Fruit fly (Drosophila melanogaster): Measurements from ENCODE around the gene CG32645.

The CG32645 gene

DNA sequence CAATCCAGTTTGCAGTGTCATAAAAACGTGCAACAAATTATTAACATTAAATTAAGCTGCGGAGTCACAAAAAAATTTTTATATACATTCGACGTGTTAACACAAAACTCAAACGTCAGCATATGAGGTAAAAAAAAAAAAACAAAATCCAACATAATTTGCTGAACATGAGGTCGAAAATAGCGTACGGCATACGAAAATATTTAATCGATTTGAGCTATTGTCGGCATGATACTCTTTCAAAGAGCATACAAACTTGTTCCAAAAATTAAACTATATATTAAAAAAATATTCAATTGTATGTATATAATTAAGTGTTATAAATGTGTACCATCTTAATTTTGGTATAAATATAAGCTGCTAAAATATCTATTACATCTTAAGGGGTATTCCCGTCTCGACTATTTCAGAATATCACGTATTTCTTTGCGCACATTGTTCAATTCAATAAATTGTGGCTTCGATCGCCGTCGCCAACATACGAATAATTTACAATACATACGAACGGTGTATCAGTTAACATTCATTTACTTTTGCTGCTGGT is 29.3 kb upstream of the CG32645 start:
- TF ChIP-seq ttk (optimal IDR thresholded peaks at IDR 0.05), result no peak
- no peak for TF ChIP-seq insv (optimal IDR thresholded peaks at IDR 0.05)
- TF ChIP-seq Myc (optimal IDR thresholded peaks at IDR 0.05), result no peak
- no peak for TF ChIP-seq psq (optimal IDR thresholded peaks at IDR 0.05)
- TF ChIP-seq Sin3A (optimal IDR thresholded peaks at IDR 0.05), result no peak
- no peak for TF ChIP-seq h (optimal IDR thresholded peaks at IDR 0.05)

dm6 chrX:13111832-13112231 is 27.2 kb upstream of the CG32645 start:
- TF ChIP-seq insv (optimal IDR thresholded peaks at IDR 0.05) (no peak), psq (optimal IDR thresholded peaks at IDR 0.05) (no peak), Myc (optimal IDR thresholded peaks at IDR 0.05) (no peak), ttk (optimal IDR thresholded peaks at IDR 0.05) (no peak), h (optimal IDR thresholded peaks at IDR 0.05) (no peak), Sin3A (optimal IDR thresholded peaks at IDR 0.05) (no peak)

dm6 chrX:13112238-13112829 is 26.7 kb upstream of the CG32645 start, which contains the start of gene Chpf:
Gene Chpf, minus strand, starts transcription at chrX:13112462.
- TF ChIP-seq ttk (optimal IDR thresholded peaks at IDR 0.05), result no peak
- TF ChIP-seq h (optimal IDR thresholded peaks at IDR 0.05), result no peak
- TF ChIP-seq psq (optimal IDR thresholded peaks at IDR 0.05), result no peak
- no peak for TF ChIP-seq Sin3A (optimal IDR thresholded peaks at IDR 0.05)
- no peak for TF ChIP-seq Myc (optimal IDR thresholded peaks at IDR 0.05)

- TF ChIP-seq insv (optimal IDR thresholded peaks at IDR 0.05) (no peak), Sin3A (optimal IDR thresholded peaks at IDR 0.05) (no peak), ttk (optimal IDR thresholded peaks at IDR 0.05) (no peak), Myc (optimal IDR thresholded peaks at IDR 0.05) (no peak), psq (optimal IDR thresholded peaks at IDR 0.05) (no peak), h (optimal IDR thresholded peaks at IDR 0.05) (no peak)
Observed at dm6 chrX:13113863-13114407, 25.1 kb upstream of the CG32645 start.

DNA sequence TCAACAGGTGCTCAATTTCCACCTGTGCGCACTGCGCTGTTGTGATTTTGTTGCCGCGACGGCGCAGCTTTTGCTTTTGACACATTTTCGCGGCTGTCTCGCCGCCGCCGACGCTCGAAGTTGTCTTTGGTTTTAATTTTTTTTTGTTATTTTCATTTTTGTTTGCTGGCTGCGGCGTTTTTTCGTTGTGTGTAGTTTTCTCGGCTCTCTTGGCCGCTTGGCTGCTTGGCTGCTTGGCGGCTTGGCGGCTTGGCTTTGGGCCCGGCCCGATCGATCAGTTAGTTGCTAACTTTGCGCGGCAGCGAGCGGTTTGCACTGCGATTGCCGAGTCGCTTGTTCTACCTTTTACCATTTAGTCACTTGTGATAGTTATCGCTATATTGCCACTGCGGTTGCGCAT is 24.1 kb upstream of the CG32645 start, which contains the start of gene CG42237:
Gene CG42237, plus strand, starts transcription at position 271 of the 400 bp plus-strand sequence.
- TF ChIP-seq insv (optimal IDR thresholded peaks at IDR 0.05), result no peak
- no peak for TF ChIP-seq Myc (optimal IDR thresholded peaks at IDR 0.05)
- TF ChIP-seq ttk (optimal IDR thresholded peaks at IDR 0.05), result no peak
- no peak for TF ChIP-seq h (optimal IDR thresholded peaks at IDR 0.05)
- no peak for TF ChIP-seq psq (optimal IDR thresholded peaks at IDR 0.05)
- TF ChIP-seq Sin3A (optimal IDR thresholded peaks at IDR 0.05), result no peak

DNA sequence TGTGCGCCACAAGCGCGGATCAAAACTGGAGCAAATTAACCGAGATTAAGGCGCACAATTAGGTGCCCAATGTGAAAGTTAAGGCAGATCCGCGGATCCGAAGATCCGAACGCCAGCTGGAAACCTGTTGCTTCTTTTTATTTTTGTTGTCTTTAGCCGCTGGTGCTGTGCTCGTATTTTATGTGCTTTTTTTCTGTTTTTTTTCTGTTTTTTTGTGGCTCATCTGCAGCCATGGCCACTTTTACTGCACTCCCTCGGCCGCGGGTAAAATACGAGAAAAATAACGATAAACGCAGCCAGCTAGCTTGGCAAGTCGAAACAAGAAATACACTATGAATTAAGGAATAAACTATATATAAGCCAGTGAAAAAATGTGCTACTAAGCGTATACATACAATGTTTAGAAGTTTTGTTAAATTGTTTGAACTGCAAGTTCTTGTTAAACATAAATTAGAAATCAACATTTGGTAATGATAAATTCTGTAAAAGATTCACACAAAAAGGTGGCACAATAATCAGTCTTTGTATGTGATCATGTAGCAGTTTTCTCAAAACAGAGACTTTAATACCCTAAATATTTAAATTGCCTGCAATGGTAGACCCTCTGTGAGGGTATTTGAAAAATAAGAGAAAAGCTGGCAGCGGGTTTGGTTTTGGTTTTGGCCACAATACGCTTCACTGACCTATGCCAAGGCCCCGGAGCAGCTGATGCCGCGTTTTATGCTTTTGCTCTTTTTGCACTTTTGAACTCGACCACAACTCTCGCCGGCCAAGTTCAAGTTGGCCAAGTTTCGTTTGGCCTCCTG is 22.4 kb upstream of the CG32645 start:
- no peak for TF ChIP-seq insv (optimal IDR thresholded peaks at IDR 0.05)
- no peak for TF ChIP-seq h (optimal IDR thresholded peaks at IDR 0.05)
- TF ChIP-seq psq (optimal IDR thresholded peaks at IDR 0.05), result no peak
- TF ChIP-seq Sin3A (optimal IDR thresholded peaks at IDR 0.05), result no peak
- no peak for TF ChIP-seq ttk (optimal IDR thresholded peaks at IDR 0.05)
- TF ChIP-seq Myc (optimal IDR thresholded peaks at IDR 0.05), result no peak

dm6 chrX:13125559-13125958 is 13.4 kb upstream of the CG32645 start:
- TF ChIP-seq psq (optimal IDR thresholded peaks at IDR 0.05) (no peak), h (optimal IDR thresholded peaks at IDR 0.05) (no peak), Myc (optimal IDR thresholded peaks at IDR 0.05) (no peak), ttk (optimal IDR thresholded peaks at IDR 0.05) (no peak), Sin3A (optimal IDR thresholded peaks at IDR 0.05) (no peak), insv (optimal IDR thresholded peaks at IDR 0.05) (no peak)

DNA sequence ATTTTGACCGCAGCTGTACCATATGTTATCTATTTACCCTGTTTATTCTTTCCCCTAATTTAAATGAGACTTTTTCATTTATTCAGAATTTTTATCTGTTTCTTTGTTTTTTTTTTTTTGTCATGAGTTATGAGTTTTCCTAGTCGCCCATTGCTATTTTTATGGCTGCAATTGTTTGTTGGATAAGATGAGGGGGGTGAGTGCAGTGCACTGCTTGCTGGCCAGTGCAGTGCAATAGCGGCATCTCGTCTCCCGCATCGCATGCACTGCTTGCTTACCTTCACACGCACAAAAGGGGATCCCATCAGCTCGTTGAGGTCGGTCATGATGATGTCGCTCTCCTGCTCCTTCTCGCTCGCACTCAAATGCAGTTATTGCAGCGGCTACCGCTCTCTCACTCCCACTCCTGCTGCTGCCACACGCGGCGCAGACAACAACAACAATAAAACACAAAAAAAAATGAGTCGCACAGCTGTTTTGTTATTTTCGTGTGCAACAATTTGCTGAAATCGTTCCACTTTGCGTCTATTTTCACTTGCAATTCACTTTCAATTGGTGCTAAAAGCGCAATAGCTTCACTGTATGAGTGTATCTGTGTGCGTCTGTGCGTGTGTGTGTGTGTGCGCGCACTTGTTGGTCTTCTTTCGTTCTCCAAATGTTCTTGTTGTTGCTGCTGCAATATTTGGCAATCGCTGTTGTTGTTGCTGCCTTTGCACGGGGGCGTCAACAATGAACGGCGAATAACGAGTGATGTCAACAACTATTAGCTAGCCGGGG is 10.8 kb upstream of the CG32645 start:
- no peak for TF ChIP-seq insv (optimal IDR thresholded peaks at IDR 0.05)
- no peak for TF ChIP-seq psq (optimal IDR thresholded peaks at IDR 0.05)
- no peak for TF ChIP-seq ttk (optimal IDR thresholded peaks at IDR 0.05)
- TF ChIP-seq Myc (optimal IDR thresholded peaks at IDR 0.05), result no peak
- TF ChIP-seq Sin3A (optimal IDR thresholded peaks at IDR 0.05), result no peak
- no peak for TF ChIP-seq h (optimal IDR thresholded peaks at IDR 0.05)

DNA sequence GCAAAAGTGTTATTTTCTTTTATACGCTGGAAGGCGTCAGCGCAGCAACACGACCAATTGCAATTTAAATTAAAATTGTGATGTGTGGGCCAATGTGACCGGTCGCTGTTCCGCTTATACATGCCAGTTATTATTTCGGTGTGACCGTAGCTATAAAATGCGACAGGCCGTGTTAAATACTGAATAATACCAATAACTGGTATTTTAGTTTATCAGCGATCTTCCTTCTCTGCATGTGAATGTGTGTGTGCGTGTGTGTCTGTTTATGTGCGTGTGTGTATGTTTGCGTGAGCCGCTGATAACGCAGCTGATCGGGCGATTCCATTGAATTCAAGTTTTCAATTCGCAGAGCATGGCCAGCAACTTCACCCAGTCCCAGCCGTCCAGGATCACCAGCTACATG is 10.2 kb upstream of the CG32645 start, which contains the start of the genes CG32638, CG15717 and MFS10:
Gene CG32638, minus strand, starts transcription at position 45 of the 403 bp plus-strand sequence.
Gene CG15717, plus strand, starts transcription at position 203 of the 403 bp plus-strand sequence.
Gene MFS10, plus strand, starts transcription at position 269 of the 403 bp plus-strand sequence.
- TF ChIP-seq insv (optimal IDR thresholded peaks at IDR 0.05) (no peak), Sin3A (optimal IDR thresholded peaks at IDR 0.05) (no peak), Myc (optimal IDR thresholded peaks at IDR 0.05) (no peak), ttk (optimal IDR thresholded peaks at IDR 0.05) (no peak), h (optimal IDR thresholded peaks at IDR 0.05) (no peak), psq (optimal IDR thresholded peaks at IDR 0.05) (no peak)

DNA sequence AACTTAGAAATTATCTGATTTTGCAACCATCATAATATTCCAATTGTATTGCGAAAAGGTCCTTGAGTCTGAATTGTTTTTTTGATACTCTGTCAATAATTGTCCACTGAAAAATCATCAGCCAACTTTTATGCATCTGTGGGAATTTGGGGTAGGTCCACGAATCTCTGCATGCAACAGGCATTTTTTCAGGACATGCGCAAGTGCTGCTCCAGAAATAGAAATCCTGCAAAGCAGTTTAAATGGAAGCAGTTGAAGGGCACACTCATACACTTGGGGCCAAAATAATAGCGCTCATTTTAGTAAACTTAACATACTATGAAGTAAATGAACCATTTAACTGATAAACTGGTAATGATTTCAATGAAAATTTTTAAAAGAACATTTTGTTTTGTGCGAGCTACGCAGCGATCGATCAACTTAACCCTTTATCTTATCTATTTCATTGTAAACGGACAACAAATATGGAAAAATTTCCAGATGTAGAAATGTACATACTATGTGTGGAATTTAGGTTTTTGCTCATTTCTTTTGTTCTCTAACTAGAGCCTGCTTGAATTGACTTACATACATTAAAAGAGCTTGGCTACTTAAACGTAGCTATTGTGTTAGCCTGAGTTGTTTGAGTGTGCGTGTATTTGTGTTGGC is 8.7 kb upstream of the CG32645 start:
- no peak for TF ChIP-seq insv (optimal IDR thresholded peaks at IDR 0.05)
- no peak for TF ChIP-seq h (optimal IDR thresholded peaks at IDR 0.05)
- no peak for TF ChIP-seq Sin3A (optimal IDR thresholded peaks at IDR 0.05)
- TF ChIP-seq Myc (optimal IDR thresholded peaks at IDR 0.05), result no peak
- no peak for TF ChIP-seq psq (optimal IDR thresholded peaks at IDR 0.05)
- no peak for TF ChIP-seq ttk (optimal IDR thresholded peaks at IDR 0.05)

All from Kc167 (cell line).